Worm (Caenorhabditis elegans) whole organism, L3 larva: ENCODE measurements around the gene clc-32.

Source experiments
- ZK546.5 ChIP-seq: sonication (generic microtip); optimal IDR thresholded peaks from 2 replicates; lab custom pipeline; 2017; ENCODE audit warnings: missing biosample characterization, missing genetic modification characterization
- ama-1 ChIP-seq: fragments of 150-350 bp; optimal IDR thresholded peaks from 2 replicates; lab custom pipeline; 2018
- ceh-82 ChIP-seq: fragments of 150-350 bp; optimal IDR thresholded peaks from 2 replicates; lab custom pipeline; 2014; ENCODE audit warnings: missing biosample characterization, missing genetic modification characterization
- daf-12 ChIP-seq: fragments of 150-350 bp; optimal IDR thresholded peaks from 2 replicates; lab custom pipeline; 2014; ENCODE audit warnings: missing biosample characterization, missing genetic modification reagents, missing genetic modification characterization
- egl-27 ChIP-seq: sonication (generic microtip); optimal IDR thresholded peaks from 4 replicates; lab custom pipeline; 2017; ENCODE audit warnings: missing biosample characterization, missing genetic modification reagents, missing genetic modification characterization
- egl-5 ChIP-seq: fragments of 150-350 bp; optimal IDR thresholded peaks from 2 replicates; lab custom pipeline; 2017; ENCODE audit warnings: missing biosample characterization, missing genetic modification reagents, missing genetic modification characterization, inconsistent platforms
- elt-2 ChIP-seq: sonication (generic microtip); optimal IDR thresholded peaks from 2 replicates; lab custom pipeline; 2016; ENCODE audit warnings: missing genetic modification reagents, mild to moderate bottlenecking, missing genetic modification characterization, missing compliant biosample characterization
- eor-1 ChIP-seq, 2 experiments: fragments of 150-350 bp; optimal IDR thresholded peaks; 2 replicates each; lab custom pipeline; 2014 to 2018; ENCODE audit warnings: missing biosample characterization in 2 of 2, missing genetic modification characterization in 2 of 2
- fkh-10 ChIP-seq: sonication (generic microtip); optimal IDR thresholded peaks from 2 replicates; lab custom pipeline; 2017; ENCODE audit warnings: missing biosample characterization, missing genetic modification reagents, missing genetic modification characterization
- fkh-2 ChIP-seq: fragments of 150-350 bp; optimal IDR thresholded peaks from 2 replicates; lab custom pipeline; 2014; ENCODE audit warnings: missing biosample characterization, missing genetic modification reagents, missing genetic modification characterization
- fos-1 ChIP-seq: fragments of 150-350 bp; optimal IDR thresholded peaks from 2 replicates; lab custom pipeline; 2014; ENCODE audit warnings: missing biosample characterization, missing genetic modification characterization
- hmg-11 ChIP-seq: sonication (generic microtip); optimal IDR thresholded peaks from 2 replicates; lab custom pipeline; 2016; ENCODE audit warnings: missing genetic modification characterization, missing compliant biosample characterization
- lin-15B ChIP-seq: fragments of 150-350 bp; optimal IDR thresholded peaks from 2 replicates; lab custom pipeline; 2014; ENCODE audit warnings: missing biosample characterization, missing genetic modification characterization
- lin-39 ChIP-seq: fragments of 150-350 bp; optimal IDR thresholded peaks from 2 replicates; lab custom pipeline; 2018; ENCODE audit warnings: missing biosample characterization, missing genetic modification reagents, missing genetic modification characterization
- lsy-12 ChIP-seq: sonication (generic microtip); optimal IDR thresholded peaks from 2 replicates; lab custom pipeline; 2016; ENCODE audit warnings: mild to moderate bottlenecking, missing genetic modification characterization, missing compliant biosample characterization
- mdl-1 ChIP-seq: fragments of 150-350 bp; optimal IDR thresholded peaks from 2 replicates; lab custom pipeline; 2014; ENCODE audit warnings: missing biosample characterization, missing genetic modification characterization
- mml-1 ChIP-seq: fragments of 150-350 bp; sonication (generic microtip); optimal IDR thresholded peaks from 3 replicates; lab custom pipeline; 2014; ENCODE audit warnings: missing biosample characterization, missing genetic modification characterization
- nhr-237 ChIP-seq: fragments of 150-350 bp; optimal IDR thresholded peaks from 2 replicates; lab custom pipeline; 2014; ENCODE audit warnings: missing biosample characterization, missing genetic modification characterization
- nhr-28 ChIP-seq: fragments of 150-350 bp; optimal IDR thresholded peaks from 2 replicates; lab custom pipeline; 2014; ENCODE audit warnings: missing biosample characterization, missing genetic modification characterization
- nhr-43 ChIP-seq: sonication (generic microtip); optimal IDR thresholded peaks from 2 replicates; lab custom pipeline; 2016; ENCODE audit warnings: mild to moderate bottlenecking, missing genetic modification characterization, missing compliant biosample characterization; ENCODE audit not compliant: poor library complexity, severe bottlenecking
- nhr-76 ChIP-seq: fragments of 150-350 bp; sonication (generic microtip); optimal IDR thresholded peaks from 5 replicates; lab custom pipeline; 2014; ENCODE audit warnings: missing biosample characterization, missing genetic modification characterization
- nhr-77 ChIP-seq: fragments of 150-350 bp; optimal IDR thresholded peaks from 2 replicates; lab custom pipeline; 2014; ENCODE audit warnings: missing biosample characterization, missing genetic modification characterization
- pha-4 ChIP-seq: fragments of 150-350 bp; optimal IDR thresholded peaks from 2 replicates; lab custom pipeline; 2014; ENCODE audit warnings: missing biosample characterization, missing genetic modification reagents, missing genetic modification characterization
- pqm-1 ChIP-seq: fragments of 150-350 bp; optimal IDR thresholded peaks from 2 replicates; lab custom pipeline; 2017; ENCODE audit warnings: missing biosample characterization, missing genetic modification characterization, inconsistent platforms
- sea-2 ChIP-seq: fragments of 150-350 bp; sonication (generic microtip); optimal IDR thresholded peaks from 4 replicates; lab custom pipeline; 2014; ENCODE audit warnings: missing biosample characterization, missing genetic modification reagents, missing genetic modification characterization
- skn-1 ChIP-seq: fragments of 150-350 bp; optimal IDR thresholded peaks from 2 replicates; lab custom pipeline; 2014; ENCODE audit warnings: missing biosample characterization, missing genetic modification characterization
- snpc-4 ChIP-seq: fragments of 150-350 bp; optimal IDR thresholded peaks from 2 replicates; lab custom pipeline; 2014; ENCODE audit warnings: missing biosample characterization, missing genetic modification characterization
- unc-39 ChIP-seq: sonication (generic microtip); optimal IDR thresholded peaks from 4 replicates; lab custom pipeline; 2017; ENCODE audit warnings: missing biosample characterization, missing genetic modification characterization
- unc-62 ChIP-seq: fragments of 150-350 bp; sonication (generic microtip); optimal IDR thresholded peaks from 4 replicates; lab custom pipeline; 2014; ENCODE audit warnings: missing biosample characterization, missing genetic modification reagents, missing genetic modification characterization
- zag-1 ChIP-seq: fragments of 150-350 bp; optimal IDR thresholded peaks from 2 replicates; lab custom pipeline; 2014; ENCODE audit warnings: missing biosample characterization, missing genetic modification characterization

Gene clc-32

ce11 chrV:16169026-16169425 lies 28.1 kb upstream of the clc-32 start, which contains the start of gene str-111:
Gene str-111, minus strand, starts transcription at chrV:16169126.
- TF ChIP-seq lin-39 (tag; lab: Kevin White, UChicago) (no peak), unc-39 (tag; lab: Kevin White, UChicago) (no peak), nhr-76 (no peak), hmg-11 (tag; lab: Kevin White, UChicago) (no peak), daf-12 (tag; lab: Kevin White, UChicago) (no peak), elt-2 (tag; lab: Kevin White, UChicago) (no peak), fkh-2 (tag; lab: Kevin White, UChicago) (no peak), nhr-28 (tag; lab: Kevin White, UChicago) (no peak), nhr-77 (tag; lab: Kevin White, UChicago) (no peak), zag-1 (no peak), unc-62 (GFP tag; lab: Kevin White, UChicago) (no peak), ama-1 (lab: Kevin White, UChicago) (no peak), ceh-82 (tag; lab: Kevin White, UChicago) (no peak), fos-1 (tag; lab: Kevin White, UChicago) (no peak), ZK546.5 (tag; lab: Kevin White, UChicago) (no peak), sea-2 (GFP tag; lab: Kevin White, UChicago) (no peak), nhr-43 (tag; lab: Kevin White, UChicago) (no peak)

- TF ChIP-seq daf-12 (tag; lab: Kevin White, UChicago) (no peak), egl-5 (tag; lab: Kevin White, UChicago) (no peak), pqm-1 (no peak), nhr-28 (tag; lab: Kevin White, UChicago) (no peak)
- TF ChIP-seq, all 47 proteins: peak for 0
Observed at ce11 chrV:16165936-16166335, 25.0 kb upstream of the clc-32 start, which contains the start of gene str-108. Gene str-108, plus strand, starts transcription at chrV:16166236.

ce11 chrV:16163719-16164118 lies 22.7 kb upstream of the clc-32 start, which contains the start of gene F10A3.12:
Gene F10A3.12, plus strand, starts transcription at chrV:16164019.
- no peak for TF ChIP-seq egl-27 (tag; lab: Kevin White, UChicago)
- TF ChIP-seq snpc-4 (tag; lab: Kevin White, UChicago): no peak
- no peak for TF ChIP-seq nhr-28 (tag; lab: Kevin White, UChicago)
- TF ChIP-seq unc-62 (GFP tag; lab: Kevin White, UChicago): no peak
- no peak for TF ChIP-seq eor-1 (tag; optimal IDR thresholded peaks at IDR 0.05; lab: Kevin White, UChicago)
- TF ChIP-seq ama-1 (lab: Kevin White, UChicago): no peak
- TF ChIP-seq zag-1: no peak
- no peak for TF ChIP-seq lin-15B (tag; lab: Kevin White, UChicago)
- TF ChIP-seq nhr-237: no peak

- TF ChIP-seq mdl-1 (tag; lab: Kevin White, UChicago): no peak
- TF ChIP-seq unc-39 (tag; lab: Kevin White, UChicago): no peak
Observed at ce11 chrV:16162124-16162735, 21.3 kb upstream of the clc-32 start, which contains the start of the genes str-109 and F10A3.11. Gene str-109, minus strand, starts transcription at chrV:16162224. Gene F10A3.11, plus strand, starts transcription at chrV:16162685.

ce11 chrV:16160087-16160486 lies 19.1 kb upstream of the clc-32 start:
- TF ChIP-seq pha-4 (peak; percentile 71), ceh-82 (tag; lab: Kevin White, UChicago) (no peak), pqm-1 (peak; percentile 16), elt-2 (tag; lab: Kevin White, UChicago) (peak; percentile 42), nhr-77 (tag; lab: Kevin White, UChicago) (no peak), fkh-10 (GFP tag; lab: Kevin White, UChicago) (no peak)

- TF ChIP-seq hmg-11 (tag; lab: Kevin White, UChicago) (no peak), lsy-12 (tag; lab: Kevin White, UChicago) (no peak), zag-1 (no peak), skn-1 (tag; lab: Kevin White, UChicago) (no peak), mml-1 (no peak)
Observed at ce11 chrV:16159594-16159993, 18.6 kb upstream of the clc-32 start, which contains the start of gene F10A3.17. Gene F10A3.17, minus strand, starts transcription at chrV:16159694.
